Fruit fly (Drosophila melanogaster): ENCODE measurements around the gene CG9377.

- TF ChIP-seq C15 (GFP tag; IDR thresholded peaks at IDR 0.05): peak; percentile 86
- peak; percentile 98 for TF ChIP-seq Gug (GFP tag; IDR thresholded peaks at IDR 0.05)
- no peak for TF ChIP-seq HLHmδ (GFP tag; optimal IDR thresholded peaks at IDR 0.05)
These were observed 12.3 kb upstream of the CG9377 start, which contains the start of the genes Bdp1 and CG6565 for dm6 chr2L:13373435-13374242.

All from whole organism, embryonic.